Fruit fly (Drosophila melanogaster): Measurements from ENCODE around the gene CheB38a.
A peak's percentile ranks its signal among the peaks of the same experiment; 100 is the strongest.

CheB38a gene

dm6 chr2L:20840462-20841038, 22.2 kb upstream of the CheB38a start, which contains the start of gene CG31676 (continued):
- TF ChIP-seq Oli (tag; optimal IDR thresholded peaks at IDR 0.05), result no peak
- TF ChIP-seq Lhr (GFP tag; optimal IDR thresholded peaks at IDR 0.05), result no peak
- TF ChIP-seq oc (tag; optimal IDR thresholded peaks at IDR 0.05), result no peak
- TF ChIP-seq CG11560 (tag; IDR thresholded peaks at IDR 0.05), result no peak
- no peak for TF ChIP-seq Antp (GFP tag; optimal IDR thresholded peaks at IDR 0.05)
- TF ChIP-seq pb (GFP tag; optimal IDR thresholded peaks at IDR 0.05), result no peak
- TF ChIP-seq tio (GFP tag; optimal IDR thresholded peaks at IDR 0.05), result no peak
- peak; percentile 52 for TF ChIP-seq schlank (tag; optimal IDR thresholded peaks at IDR 0.05)
- no peak for TF ChIP-seq Side (GFP tag; optimal IDR thresholded peaks at IDR 0.05)
- TF ChIP-seq CG17568 (GFP tag; optimal IDR thresholded peaks at IDR 0.05), result peak; percentile 33
- peak; percentile 48 for TF ChIP-seq CG15514 (GFP tag; optimal IDR thresholded peaks at IDR 0.05)
- TF ChIP-seq CG2129 (GFP tag; IDR thresholded peaks at IDR 0.05; ENCODE audit: partially characterized antibody), result no peak
- TF ChIP-seq CG2889 (GFP tag; IDR thresholded peaks at IDR 0.05), result no peak
- TF ChIP-seq esg (GFP tag; conservative IDR thresholded peaks at IDR 0.05), result no peak
- TF ChIP-seq CG7987 (GFP tag; optimal IDR thresholded peaks at IDR 0.05), result peak; percentile 53
- TF ChIP-seq odd (GFP tag; optimal IDR thresholded peaks at IDR 0.05), result peak; percentile 37
- TF ChIP-seq sqz (GFP tag; optimal IDR thresholded peaks at IDR 0.05), result no peak
- TF ChIP-seq CG8089 (GFP tag; optimal IDR thresholded peaks at IDR 0.05), result no peak
- no peak for TF ChIP-seq pzg (GFP tag; optimal IDR thresholded peaks at IDR 0.05)
- no peak for TF ChIP-seq CG8281 (tag; optimal IDR thresholded peaks at IDR 0.05)
- no peak for TF ChIP-seq CG16863 (GFP tag; optimal IDR thresholded peaks at IDR 0.05)
- TF ChIP-seq CG11723 (GFP tag; optimal IDR thresholded peaks at IDR 0.05), result no peak
- no peak for TF ChIP-seq kni (GFP tag; optimal IDR thresholded peaks at IDR 0.05)
- peak; percentile 45 for TF ChIP-seq CG10543 (GFP tag; optimal IDR thresholded peaks at IDR 0.05)
- no peak for TF ChIP-seq Asciz (GFP tag; optimal IDR thresholded peaks at IDR 0.05)
- TF ChIP-seq CG4328 (GFP tag; optimal IDR thresholded peaks at IDR 0.05), result peak; percentile 16
- TF ChIP-seq en (GFP tag; optimal IDR thresholded peaks at IDR 0.05), result no peak
- TF ChIP-seq Dip3 (GFP tag; optimal IDR thresholded peaks at IDR 0.05), result no peak
- TF ChIP-seq luna (GFP tag; optimal IDR thresholded peaks at IDR 0.05), result peak; percentile 46
- peak; percentile 40; the same call in 1 of the 2 replicates for TF ChIP-seq wdn (GFP tag; IDR thresholded peaks at IDR 0.05)
- TF ChIP-seq CG10431 (GFP tag; optimal IDR thresholded peaks at IDR 0.05), result no peak
- TF ChIP-seq CG9876 (GFP tag; optimal IDR thresholded peaks at IDR 0.05), result no peak
- no peak for TF ChIP-seq CG1603 (tag; optimal IDR thresholded peaks at IDR 0.05)
- no peak for TF ChIP-seq gro (GFP tag; optimal IDR thresholded peaks at IDR 0.05)
- no peak for TF ChIP-seq Hr51 (GFP tag; optimal IDR thresholded peaks at IDR 0.05)
- no peak for TF ChIP-seq CG4854 (GFP tag; optimal IDR thresholded peaks at IDR 0.05)
- no peak for TF ChIP-seq H2.0 (GFP tag; IDR thresholded peaks at IDR 0.05)
- peak; percentile 4 for TF ChIP-seq sug (tag; optimal IDR thresholded peaks at IDR 0.05)
- peak; percentile 54; the same call in 2 of the 3 replicates for TF ChIP-seq gce (GFP tag; IDR thresholded peaks at IDR 0.05)
- no peak for TF ChIP-seq ro (GFP tag; IDR thresholded peaks at IDR 0.05)
- TF ChIP-seq Meics (GFP tag; optimal IDR thresholded peaks at IDR 0.05), result peak; percentile 52
- TF ChIP-seq bigmax (GFP tag; optimal IDR thresholded peaks at IDR 0.05), result no peak
- TF ChIP-seq dati (GFP tag; IDR thresholded peaks at IDR 0.05), result no peak
- TF ChIP-seq B-H2 (GFP tag; optimal IDR thresholded peaks at IDR 0.05), result peak; percentile 73
- TF ChIP-seq ttk (GFP tag; IDR thresholded peaks at IDR 0.05), result no peak
- TF ChIP-seq CG31365 (tag; optimal IDR thresholded peaks at IDR 0.05), result no peak
- peak; percentile 56 for TF ChIP-seq CG3281 (GFP tag; optimal IDR thresholded peaks at IDR 0.05)
- TF ChIP-seq so (GFP tag; IDR thresholded peaks at IDR 0.05), result 0 out of 3 replicates have a peak, but pooled peaks have one; percentile 21
- TF ChIP-seq Scr (GFP tag; IDR thresholded peaks at IDR 0.05; ENCODE audit: partially characterized antibody), result no peak
- no peak for TF ChIP-seq inv (GFP tag; IDR thresholded peaks at IDR 0.05; ENCODE audit: partially characterized antibody)

Data from whole organism, embryonic.